Worm (Caenorhabditis elegans) whole organism, mixed stage, embryonic: ENCODE data around the gene srx-88.

Source experiments
- ces-1 ChIP-seq: fragments of 150-350 bp; optimal IDR thresholded peaks from 2 replicates; lab custom pipeline; 2014; ENCODE audit warnings: missing biosample characterization, missing genetic modification reagents, missing genetic modification characterization
- hlh-1 ChIP-seq: fragments of 150-350 bp; optimal IDR thresholded peaks from 2 replicates; lab custom pipeline; 2014; ENCODE audit warnings: missing biosample characterization, missing genetic modification reagents, missing genetic modification characterization
- lsy-2 ChIP-seq: fragments of 150-350 bp; optimal IDR thresholded peaks from 2 replicates; lab custom pipeline; 2014; ENCODE audit warnings: missing biosample characterization, missing genetic modification characterization
- mab-5 ChIP-seq: fragments of 150-350 bp; optimal IDR thresholded peaks from 2 replicates; lab custom pipeline; 2014; ENCODE audit warnings: missing biosample characterization, missing genetic modification characterization
- nhr-28 ChIP-seq: fragments of 150-350 bp; optimal IDR thresholded peaks from 2 replicates; lab custom pipeline; 2014; ENCODE audit warnings: missing biosample characterization, missing genetic modification characterization
- snpc-4 ChIP-seq: fragments of 150-350 bp; optimal IDR thresholded peaks from 2 replicates; lab custom pipeline; 2014; ENCODE audit warnings: missing biosample characterization, missing genetic modification characterization
- unc-62 ChIP-seq: fragments of 150-350 bp; optimal IDR thresholded peaks from 2 replicates; lab custom pipeline; 2014; ENCODE audit warnings: missing biosample characterization, missing genetic modification reagents, missing genetic modification characterization
- zip-8 ChIP-seq: fragments of 150-350 bp; optimal IDR thresholded peaks from 2 replicates; lab custom pipeline; 2014; ENCODE audit warnings: missing biosample characterization, missing genetic modification characterization

DNA sequence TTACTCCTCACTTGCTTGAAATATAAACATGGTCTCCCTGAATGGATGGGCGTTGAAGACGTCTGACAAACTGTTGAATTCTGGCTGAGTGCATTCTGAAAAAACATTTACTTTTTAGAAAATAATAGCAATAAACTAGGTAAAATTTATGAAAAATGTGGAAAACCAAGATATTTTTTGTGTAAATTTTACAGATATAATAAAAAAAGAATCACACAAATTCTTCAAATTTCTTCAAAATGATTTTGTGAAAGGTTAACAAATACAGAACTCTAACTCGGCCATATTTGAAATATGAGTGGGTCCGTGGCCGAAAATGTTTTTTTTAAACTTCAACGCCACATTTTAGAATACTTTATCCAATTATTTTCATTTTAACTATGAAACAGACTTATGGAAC lies 34.9 kb downstream of the srx-88 start, which contains the start of gene glb-15:
- TF ChIP-seq snpc-4 (tag; lab: Kevin White, UChicago) = no peak
- no peak for TF ChIP-seq nhr-28 (tag; lab: Kevin White, UChicago)
- TF ChIP-seq ces-1 (GFP tag; lab: Kevin White, UChicago) = no peak
- no peak for TF ChIP-seq zip-8 (tag; lab: Kevin White, UChicago)
- TF ChIP-seq unc-62 (GFP tag; lab: Kevin White, UChicago) = no peak
- TF ChIP-seq lsy-2 (tag; lab: Kevin White, UChicago) = no peak
- no peak for TF ChIP-seq mab-5 (tag; lab: Kevin White, UChicago)
- no peak for TF ChIP-seq hlh-1 (tag; lab: Kevin White, UChicago)
